Worm (Caenorhabditis elegans): ENCODE results near the gene K07F5.17.

The K07F5.17 gene

DNA sequence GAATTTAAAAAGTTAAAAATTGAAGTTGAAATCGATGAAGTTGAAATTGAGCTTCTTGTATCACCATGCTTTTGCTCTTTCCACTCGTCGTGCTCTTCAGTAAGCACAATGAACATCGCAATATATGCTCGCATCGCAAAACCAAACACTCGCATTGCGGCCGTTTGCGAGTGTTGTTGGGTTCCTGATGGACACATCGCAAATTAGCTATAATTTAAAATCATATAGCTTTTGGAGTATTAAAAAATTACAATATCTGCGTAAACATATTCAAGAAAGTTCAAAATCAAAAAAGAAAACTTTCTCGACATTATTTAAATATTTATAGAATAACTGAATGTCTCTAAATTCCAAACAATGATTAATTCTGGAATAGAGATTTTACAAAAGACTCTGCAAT is at the start of gene K07F5.17:
Gene K07F5.17, plus strand, starts transcription at position 301 of the 400 bp plus-strand sequence.
- TF ChIP-seq nhr-21 (tag; optimal IDR thresholded peaks at IDR 0.05) (no peak), nhr-6 (tag; optimal IDR thresholded peaks at IDR 0.05) (no peak), nhr-237 (tag; optimal IDR thresholded peaks at IDR 0.05) (no peak), alr-1 (tag; optimal IDR thresholded peaks at IDR 0.05) (no peak), dmd-4 (tag; optimal IDR thresholded peaks at IDR 0.05) (no peak), F13H6.1 (tag; optimal IDR thresholded peaks at IDR 0.05) (no peak), C34F6.9 (tag; optimal IDR thresholded peaks at IDR 0.05) (no peak), unc-55 (GFP tag; optimal IDR thresholded peaks at IDR 0.05) (no peak), sem-4 (tag; optimal IDR thresholded peaks at IDR 0.05) (no peak), zag-1 (tag; optimal IDR thresholded peaks at IDR 0.05) (no peak), ama-1 (optimal IDR thresholded peaks at IDR 0.05) (no peak), ztf-1 (GFP tag; conservative IDR thresholded peaks at IDR 0.05) (no peak), R02D3.7 (tag; optimal IDR thresholded peaks at IDR 0.05) (no peak), nhr-129 (tag; optimal IDR thresholded peaks at IDR 0.05) (no peak), nhr-77 (tag; optimal IDR thresholded peaks at IDR 0.05) (no peak), peb-1 (tag; optimal IDR thresholded peaks at IDR 0.05) (no peak), unc-39 (tag; optimal IDR thresholded peaks at IDR 0.05) (no peak), Y55F3AM.14 (GFP tag; optimal IDR thresholded peaks at IDR 0.05) (no peak), lin-39 (tag; optimal IDR thresholded peaks at IDR 0.05) (no peak), lin-11 (tag; optimal IDR thresholded peaks at IDR 0.05) (no peak)

- TF ChIP-seq F13H6.1 (tag; optimal IDR thresholded peaks at IDR 0.05) = no peak
- TF ChIP-seq crh-2 (tag; optimal IDR thresholded peaks at IDR 0.05) = no peak
- TF ChIP-seq nhr-25 (tag; optimal IDR thresholded peaks at IDR 0.05) = no peak
- TF ChIP-seq unc-55 (GFP tag; optimal IDR thresholded peaks at IDR 0.05) = no peak
- no peak for TF ChIP-seq nhr-11 (tag; optimal IDR thresholded peaks at IDR 0.05)
- no peak for TF ChIP-seq elt-3 (tag; optimal IDR thresholded peaks at IDR 0.05)
- TF ChIP-seq ztf-11 (tag; optimal IDR thresholded peaks at IDR 0.05) = no peak
- no peak for TF ChIP-seq elt-1 (tag; optimal IDR thresholded peaks at IDR 0.05)
- TF ChIP-seq unc-39 (tag; optimal IDR thresholded peaks at IDR 0.05) = no peak
- TF ChIP-seq nhr-10 (tag; optimal IDR thresholded peaks at IDR 0.05) = no peak
- TF ChIP-seq egl-27 (tag; optimal IDR thresholded peaks at IDR 0.05) = no peak
- TF ChIP-seq zag-1 (tag; optimal IDR thresholded peaks at IDR 0.05) = no peak
- no peak for TF ChIP-seq lin-39 (tag; optimal IDR thresholded peaks at IDR 0.05)
- TF ChIP-seq ceh-82 (tag; optimal IDR thresholded peaks at IDR 0.05) = no peak
- no peak for TF ChIP-seq ceh-16 (tag; optimal IDR thresholded peaks at IDR 0.05)
- no peak for TF ChIP-seq nhr-12 (tag; optimal IDR thresholded peaks at IDR 0.05)
- no peak for TF ChIP-seq sma-3 (GFP tag; optimal IDR thresholded peaks at IDR 0.05)
- no peak for TF ChIP-seq nhr-23 (tag; optimal IDR thresholded peaks at IDR 0.05)
Measured at ce11 chrIV:9795250-9795649, 46.9 kb upstream of the K07F5.17 start.

ce11 chrIV:9796494-9796893 is 45.7 kb upstream of the K07F5.17 start, which contains the start of gene pis-1:
pis-1 (minus strand) TSS chrIV:9796594.
- TF ChIP-seq mdl-1 (tag; optimal IDR thresholded peaks at IDR 0.05) (no peak), ama-1 (optimal IDR thresholded peaks at IDR 0.05) (no peak), crh-2 (tag; optimal IDR thresholded peaks at IDR 0.05) (no peak), mbf-1 (tag; optimal IDR thresholded peaks at IDR 0.05) (no peak), ztf-11 (tag; optimal IDR thresholded peaks at IDR 0.05) (no peak), zag-1 (tag; optimal IDR thresholded peaks at IDR 0.05) (no peak), nhr-23 (tag; optimal IDR thresholded peaks at IDR 0.05) (no peak), Y55F3AM.14 (GFP tag; optimal IDR thresholded peaks at IDR 0.05) (no peak), dmd-4 (tag; optimal IDR thresholded peaks at IDR 0.05) (no peak), ZK546.5 (tag; optimal IDR thresholded peaks at IDR 0.05) (no peak), nhr-25 (tag; optimal IDR thresholded peaks at IDR 0.05) (no peak), fos-1 (tag; optimal IDR thresholded peaks at IDR 0.05) (no peak), sem-4 (tag; optimal IDR thresholded peaks at IDR 0.05) (no peak)

DNA sequence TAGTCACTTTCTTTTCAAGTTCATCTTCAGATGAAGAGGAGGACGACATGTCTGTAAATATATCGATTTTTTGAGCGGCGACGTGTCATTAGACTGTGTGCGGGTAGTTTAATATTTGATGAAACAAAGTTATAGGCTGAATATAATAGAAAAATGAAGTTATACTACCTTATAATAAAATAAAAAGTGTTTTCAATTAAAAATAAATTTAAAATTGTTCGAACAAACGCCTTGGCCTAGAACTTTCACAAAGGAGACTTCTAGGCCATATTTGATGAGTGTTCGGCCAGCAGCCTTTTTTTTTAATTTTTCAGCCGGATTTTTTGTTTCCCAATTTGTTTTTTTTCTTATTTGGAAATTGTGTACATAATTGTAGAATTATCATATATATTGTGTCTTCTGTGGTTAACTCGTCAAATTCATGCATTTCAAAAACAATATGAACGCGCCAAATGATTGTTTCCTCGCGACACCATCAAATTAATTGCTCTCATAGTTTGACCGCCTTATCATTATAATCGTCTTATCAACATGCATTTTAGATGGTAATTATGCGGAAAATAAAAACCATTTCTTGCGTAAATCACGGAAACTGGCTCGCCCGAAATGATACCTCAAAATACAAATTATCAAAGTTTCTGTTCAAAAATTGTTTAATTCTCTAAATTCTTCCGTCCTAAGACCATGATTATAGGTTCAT is 44.7 kb upstream of the K07F5.17 start, which contains the start of gene T13F2.2:
Gene T13F2.2, minus strand, starts transcription at position 51 of the 700 bp plus-strand sequence.
- TF ChIP-seq mab-5 (tag; optimal IDR thresholded peaks at IDR 0.05) (no peak), mbf-1 (tag; optimal IDR thresholded peaks at IDR 0.05) (no peak), nhr-77 (tag; optimal IDR thresholded peaks at IDR 0.05) (no peak), sma-9 (GFP tag; optimal IDR thresholded peaks at IDR 0.05) (peak; percentile 33), sma-9 (tag; optimal IDR thresholded peaks at IDR 0.05) (no peak), lsy-2 (tag; optimal IDR thresholded peaks at IDR 0.05) (peak in 1 of 2 experiments; percentile 22), C34F6.9 (tag; optimal IDR thresholded peaks at IDR 0.05) (peak; percentile 8), F13H6.1 (tag; optimal IDR thresholded peaks at IDR 0.05) (peak; percentile 12), fos-1 (tag; optimal IDR thresholded peaks at IDR 0.05) (peak; percentile 51), nhr-23 (tag; optimal IDR thresholded peaks at IDR 0.05) (no peak)
